Worm (Caenorhabditis elegans): ENCODE measurements around the gene stt-3.

ce11 chrIII:6272868-6273267 lies 24.4 kb downstream of the stt-3 start, which contains the start of gene C18F10.2:
- TF ChIP-seq zag-1 (tag; optimal IDR thresholded peaks at IDR 0.05) (no peak), lin-39 (tag; optimal IDR thresholded peaks at IDR 0.05) (no peak)

Measured in whole organism, L3 larva.